Fruit fly (Drosophila melanogaster): ENCODE measurements around the gene Kul.
A peak's percentile ranks its signal among the peaks of the same experiment; 100 is the strongest.

Kul gene

dm6 chr3R:29711434-29711833, 14.2 kb upstream of the Kul start (continued):
- TF ChIP-seq CG30431 (GFP tag; optimal IDR thresholded peaks at IDR 0.05) (peak; percentile 7), dysf (GFP tag; IDR thresholded peaks at IDR 0.05) (0 out of 3 replicates have a peak, but pooled peaks have one; percentile 41), CG14860 (GFP tag; IDR thresholded peaks at IDR 0.05; ENCODE audit: partially characterized antibody) (no peak), vvl (GFP tag; IDR thresholded peaks at IDR 0.05) (0 out of 2 replicates have a peak, but pooled peaks have one; percentile 17), Med (GFP tag) (peak; percentile 53), Oli (tag; optimal IDR thresholded peaks at IDR 0.05) (peak; percentile 18), CG12391 (tag; optimal IDR thresholded peaks at IDR 0.05) (peak; percentile 8), CG9727 (GFP tag; optimal IDR thresholded peaks at IDR 0.05) (peak; percentile 5), CG17328 (GFP tag; IDR thresholded peaks at IDR 0.05) (peak; percentile 59), Ptx1 (GFP tag; IDR thresholded peaks at IDR 0.05) (peak; percentile 33; the same call in 1 of the 2 replicates), H2.0 (GFP tag; IDR thresholded peaks at IDR 0.05) (0 out of 2 replicates have a peak, but pooled peaks have one; percentile 13), otp (GFP tag; IDR thresholded peaks at IDR 0.05) (0 out of 3 replicates have a peak, but pooled peaks have one; percentile 7), Abd-B (GFP tag; optimal IDR thresholded peaks at IDR 0.05) (peak; percentile 14), Ada2b (GFP tag; IDR thresholded peaks at IDR 0.05) (0 out of 2 replicates have a peak, but pooled peaks have one; percentile 15)

DNA sequence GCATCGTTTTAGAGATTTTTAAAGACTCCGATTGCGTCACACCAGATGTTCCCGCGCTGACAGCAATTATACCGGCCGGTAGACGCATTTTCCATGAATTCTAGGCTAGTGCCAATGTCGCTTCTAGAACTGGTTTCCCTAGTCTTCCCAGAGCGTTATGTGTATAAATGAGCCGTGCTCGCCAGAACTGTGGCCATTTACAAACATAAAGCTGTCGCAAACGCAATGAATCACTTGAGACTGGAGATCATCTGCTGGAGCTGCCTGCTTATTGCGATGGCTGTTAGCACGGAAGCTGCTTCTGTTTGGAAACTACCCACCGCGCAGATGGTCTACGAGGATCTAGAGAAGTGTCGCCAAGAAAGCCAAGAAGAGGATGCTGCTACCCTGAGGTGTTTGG, 11.3 kb upstream of the Kul start, which contains the start of gene Obp99d:
Obp99d (plus strand) TSS at position 192 of the 400 bp plus-strand sequence.
- TF ChIP-seq Rx (GFP tag; IDR thresholded peaks at IDR 0.05) (no peak), crc (GFP tag; optimal IDR thresholded peaks at IDR 0.05) (no peak), CG2875 (GFP tag; optimal IDR thresholded peaks at IDR 0.05) (no peak), chif (GFP tag; optimal IDR thresholded peaks at IDR 0.05) (no peak), Mes4 (GFP tag; optimal IDR thresholded peaks at IDR 0.05) (no peak), B-H2 (GFP tag; optimal IDR thresholded peaks at IDR 0.05) (no peak), Meics (GFP tag; optimal IDR thresholded peaks at IDR 0.05) (no peak), unpg (GFP tag; optimal IDR thresholded peaks at IDR 0.05) (no peak), CG2199 (GFP tag; IDR thresholded peaks at IDR 0.05) (peak; percentile 92), wek (GFP tag; optimal IDR thresholded peaks at IDR 0.05) (no peak), D (optimal IDR thresholded peaks at IDR 0.05) (peak; percentile 71), D (GFP tag; optimal IDR thresholded peaks at IDR 0.05) (no peak), H15 (GFP tag; IDR thresholded peaks at IDR 0.05) (no peak)

dm6 chr3R:29715277-29715676, 10.4 kb upstream of the Kul start, which contains the start of gene Dup99B:
Gene Dup99B, minus strand, starts transcription at chr3R:29715377.
- TF ChIP-seq bab2 (GFP tag; optimal IDR thresholded peaks at IDR 0.05) (no peak), en (GFP tag; optimal IDR thresholded peaks at IDR 0.05) (no peak), crp (GFP tag; optimal IDR thresholded peaks at IDR 0.05) (no peak), pho (GFP tag; optimal IDR thresholded peaks at IDR 0.05) (no peak), onecut (GFP tag; IDR thresholded peaks at IDR 0.05) (no peak), D19B (GFP tag; optimal IDR thresholded peaks at IDR 0.05) (no peak), sim (GFP tag; IDR thresholded peaks at IDR 0.05) (no peak), CG12391 (tag; optimal IDR thresholded peaks at IDR 0.05) (no peak), CG2120 (GFP tag; optimal IDR thresholded peaks at IDR 0.05) (no peak), CG4820 (GFP tag; optimal IDR thresholded peaks at IDR 0.05) (no peak), CG4730 (GFP tag; IDR thresholded peaks at IDR 0.05) (no peak), tap (tag; optimal IDR thresholded peaks at IDR 0.05) (no peak), HmgD (GFP tag; optimal IDR thresholded peaks at IDR 0.05) (no peak), cas (GFP tag; IDR thresholded peaks at IDR 0.05) (no peak), jigr1 (GFP tag; IDR thresholded peaks at IDR 0.05) (no peak), knrl (GFP tag; IDR thresholded peaks at IDR 0.05; ENCODE audit: partially characterized antibody) (no peak), Usf (GFP tag; optimal IDR thresholded peaks at IDR 0.05) (no peak), CG30431 (GFP tag; optimal IDR thresholded peaks at IDR 0.05) (no peak), CG11456 (GFP tag; IDR thresholded peaks at IDR 0.05) (no peak), CG14860 (GFP tag; IDR thresholded peaks at IDR 0.05; ENCODE audit: partially characterized antibody) (no peak)

All from whole organism, embryonic.